Fruit fly (Drosophila melanogaster): ENCODE data around the gene klar.

Gene klar

dm6 chr3L:555898-556540, 15.6 kb upstream of the klar start:
- no peak for TF ChIP-seq noc (tag; optimal IDR thresholded peaks at IDR 0.05)

DNA sequence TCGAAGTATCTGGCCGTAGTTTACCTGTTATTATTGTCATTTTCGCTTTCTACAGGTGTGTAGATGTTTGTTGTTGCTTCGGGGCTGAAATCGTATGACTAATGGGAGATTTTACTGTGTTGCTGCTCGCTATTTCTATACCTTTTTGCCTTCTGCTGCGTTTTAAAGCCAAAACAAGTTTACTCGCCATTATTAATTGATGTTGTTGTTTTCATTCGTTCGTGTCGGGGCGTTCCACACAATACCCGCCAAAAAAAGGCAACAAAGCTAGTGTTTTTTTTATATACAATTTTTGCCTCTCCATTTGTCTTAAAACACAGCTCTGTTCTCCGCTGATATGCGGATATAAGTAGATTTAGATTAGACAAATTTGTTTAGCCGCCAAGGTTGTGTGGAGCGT, 14.9 kb upstream of the klar start:
- TF ChIP-seq noc (tag; optimal IDR thresholded peaks at IDR 0.05) = no peak

- TF ChIP-seq noc (tag; optimal IDR thresholded peaks at IDR 0.05) = no peak
Measured at dm6 chr3L:554577-554976, 14.2 kb upstream of the klar start.

DNA sequence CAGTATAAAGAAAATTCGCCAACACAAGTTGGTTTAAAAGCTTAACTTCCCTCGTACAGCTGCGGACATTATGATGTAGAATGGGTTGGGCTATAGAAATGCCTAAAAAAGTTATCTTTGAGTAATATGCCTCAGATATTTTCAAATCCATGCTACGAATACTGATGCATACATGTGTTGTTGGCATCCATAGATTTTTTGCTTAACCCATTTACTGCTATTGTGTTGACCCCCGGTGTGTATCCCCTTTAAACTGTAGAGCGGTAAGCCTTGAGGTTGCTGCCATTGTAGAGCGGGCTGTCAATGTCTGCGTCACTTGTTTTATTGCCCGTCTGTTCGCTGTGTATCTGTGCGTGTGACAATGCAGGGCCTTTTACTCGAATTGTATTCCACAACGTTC, 12.5 kb upstream of the klar start:
- TF ChIP-seq noc (tag; optimal IDR thresholded peaks at IDR 0.05) = peak; percentile 78

DNA sequence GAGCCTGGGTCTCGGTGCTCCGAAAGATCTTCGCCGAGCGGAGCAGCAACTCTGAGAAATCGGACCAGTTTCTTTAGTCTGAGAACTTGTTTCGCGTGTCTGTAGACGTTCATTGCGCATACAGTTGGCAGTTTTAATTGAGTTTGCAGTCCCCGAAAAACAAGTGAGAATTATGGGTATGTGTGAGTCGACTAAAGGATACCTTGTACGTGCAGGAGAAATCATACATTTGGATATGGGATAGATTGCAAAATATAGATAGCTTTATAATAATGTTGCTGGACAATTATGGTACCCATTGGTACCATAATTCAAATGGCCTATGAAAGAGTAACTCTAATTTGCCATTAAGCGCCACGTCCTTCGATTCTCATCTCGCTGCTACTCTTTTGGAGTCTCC, 12.0 kb upstream of the klar start:
- no peak for TF ChIP-seq noc (tag; optimal IDR thresholded peaks at IDR 0.05)

- no peak for TF ChIP-seq noc (tag; optimal IDR thresholded peaks at IDR 0.05)
Measured at dm6 chr3L:551844-552243, 11.4 kb upstream of the klar start.

DNA sequence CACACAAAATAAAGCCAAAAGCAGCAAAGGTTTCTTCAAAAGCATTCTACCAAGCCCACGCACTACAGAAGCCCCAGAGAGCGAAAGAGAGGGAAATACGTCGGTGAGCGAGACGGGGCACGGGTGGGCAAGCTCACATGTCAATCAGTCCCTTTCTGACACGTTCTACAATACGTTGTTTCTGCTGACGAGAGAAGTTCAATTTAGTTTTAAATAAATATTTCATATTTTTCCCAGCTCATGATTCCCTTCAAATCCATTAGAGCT, 10.3 kb upstream of the klar start:
- TF ChIP-seq noc (tag; optimal IDR thresholded peaks at IDR 0.05) = no peak

DNA sequence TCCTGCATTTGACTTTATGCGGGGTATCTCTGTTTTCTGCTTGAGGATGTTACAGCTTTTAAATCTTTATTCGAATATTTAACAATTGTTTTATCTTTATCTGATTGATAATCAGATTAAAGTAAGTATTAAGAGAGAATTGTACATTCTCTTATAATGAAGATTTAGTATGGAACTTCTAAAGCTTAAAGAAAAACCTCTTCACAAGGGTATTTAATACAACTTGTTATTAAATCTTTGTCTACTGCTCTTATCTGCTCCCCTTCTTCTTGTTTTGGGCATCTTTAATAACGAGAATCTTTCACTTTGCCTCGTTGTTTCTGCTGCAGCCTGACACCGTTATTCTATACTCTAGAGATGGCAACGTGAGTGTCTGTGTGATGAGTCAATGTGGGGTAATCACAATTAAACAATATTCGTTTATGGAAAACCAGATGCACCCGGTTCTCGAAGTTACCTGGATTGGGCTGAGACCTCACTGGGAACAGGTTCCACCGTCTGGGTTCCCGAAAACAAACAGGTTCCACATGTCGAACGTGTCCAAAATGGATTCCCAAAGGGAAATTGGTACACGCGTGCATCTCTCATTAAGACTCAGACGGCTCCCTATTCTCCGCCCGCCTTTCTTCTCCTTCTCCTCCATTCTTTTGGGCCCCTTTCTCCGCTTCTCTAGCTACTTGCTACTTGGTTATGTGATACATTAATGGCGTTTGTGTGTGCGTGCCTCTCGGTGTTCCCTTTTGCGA, 9.8 kb upstream of the klar start:
- no peak for TF ChIP-seq noc (tag; optimal IDR thresholded peaks at IDR 0.05)

dm6 chr3L:548304-549198, 8.1 kb upstream of the klar start:
- peak; percentile 68 for TF ChIP-seq noc (tag; optimal IDR thresholded peaks at IDR 0.05)

- peak; percentile 96 for TF ChIP-seq noc (tag; optimal IDR thresholded peaks at IDR 0.05)
Measured at dm6 chr3L:546819-547441, 6.5 kb upstream of the klar start.

dm6 chr3L:545512-546161, 5.2 kb upstream of the klar start:
- peak; percentile 41 for TF ChIP-seq noc (tag; optimal IDR thresholded peaks at IDR 0.05)

dm6 chr3L:544203-544602, 3.8 kb upstream of the klar start:
- no peak for TF ChIP-seq noc (tag; optimal IDR thresholded peaks at IDR 0.05)

- TF ChIP-seq noc (tag; optimal IDR thresholded peaks at IDR 0.05) = peak; percentile 59
Measured at dm6 chr3L:542863-543635, 2.6 kb upstream of the klar start, which contains the start of the genes Cypl and Hipk. TSS of gene Cypl (minus strand) at chr3L:542931. TSS of gene Hipk (plus strand) at chr3L:543060.

dm6 chr3L:540089-540407, 366 bp downstream of the klar start:
- TF ChIP-seq noc (tag; optimal IDR thresholded peaks at IDR 0.05) = no peak
